Fruit fly (Drosophila melanogaster) whole organism: Measurements from ENCODE around the gene Sry-delta.

Experiments used
- CG8478 ChIP-seq: fragments of >200 bp; optimal IDR thresholded peaks from 2 replicates; lab custom pipeline; 2018; ENCODE audit warnings: inconsistent platforms
- pan ChIP-seq: fragments of >200 bp; optimal IDR thresholded peaks from 2 replicates; lab custom pipeline; 2017

DNA sequence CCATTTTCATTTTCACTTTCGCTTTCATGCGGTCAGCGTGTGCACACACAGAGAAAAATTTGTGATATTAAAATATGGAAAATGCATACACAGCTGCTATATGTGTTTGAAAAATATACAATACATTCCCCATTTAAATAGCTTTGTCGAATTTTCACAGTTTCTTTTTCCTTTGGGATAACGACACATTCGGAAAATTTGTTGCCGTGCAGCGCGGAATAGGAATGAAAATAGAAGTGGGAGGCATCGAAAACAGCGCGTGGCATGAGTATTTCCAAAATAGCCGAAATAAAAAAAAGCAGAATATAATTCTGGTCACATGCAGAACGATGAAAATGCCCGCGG lies 49.5 kb downstream of the Sry-delta start:
- TF ChIP-seq pan (lab: Kevin White, UChicago), result no peak
- TF ChIP-seq CG8478 (lab: Kevin White, UChicago), result no peak
